Worm (Caenorhabditis elegans) whole organism, L4 larva: ENCODE data around the gene T16G1.2.
"Not testable (repeated sequence)": the region's sequence is repeated elsewhere in the genome, so short reads cannot be mapped to it uniquely, and the experiment has no call there.

Source experiments
- D1046.2 ChIP-seq: fragments of 200-800 bp; sonication (Bioruptor generic); IDR thresholded peaks from 2 replicates; pipeline ENCODE4 v1.3.6; 2022; ENCODE audit warnings: missing genetic modification characterization, missing compliant biosample characterization
- F37D6.2 ChIP-seq: sonication (generic microtip); optimal IDR thresholded peaks from 2 replicates; lab custom pipeline; 2016; ENCODE audit warnings: mild to moderate bottlenecking, missing genetic modification characterization, missing compliant biosample characterization
- T20F7.1 ChIP-seq: fragments of 200-800 bp; sonication (Bioruptor generic); optimal IDR thresholded peaks from 2 replicates; lab custom pipeline; 2018; ENCODE audit warnings: mild to moderate bottlenecking, missing genetic modification characterization, missing compliant biosample characterization
- T26A8.4 ChIP-seq: fragments of 200-800 bp; sonication (Bioruptor generic); IDR thresholded peaks from 2 replicates; pipeline ENCODE4 v1.3.6; 2022; ENCODE audit warnings: missing genetic modification characterization, missing compliant biosample characterization
- Y48G9A.11 ChIP-seq: fragments of 200-800 bp; sonication (Bioruptor generic); IDR thresholded peaks from 2 replicates; pipeline ENCODE4 v1.3.6; 2022; ENCODE audit warnings: missing genetic modification reagents, missing genetic modification characterization, missing compliant biosample characterization
- Y75B8A.6 ChIP-seq: fragments of 200-800 bp; sonication (Bioruptor generic); IDR thresholded peaks from 2 replicates; pipeline ENCODE4 v1.3.6; 2022; ENCODE audit warnings: missing genetic modification reagents, missing genetic modification characterization, missing compliant biosample characterization
- aha-1 ChIP-seq: fragments of 150-350 bp; peaks from one replicate; lab custom pipeline; 2014; ENCODE audit warnings: missing biosample characterization, missing genetic modification characterization
- arid-1 ChIP-seq: fragments of 200-800 bp; sonication (Bioruptor generic); conservative IDR thresholded peaks from 2 replicates; pipeline ENCODE4 v1.3.6; 2022; ENCODE audit warnings: missing genetic modification reagents, missing genetic modification characterization, missing compliant biosample characterization
- ceh-20 ChIP-seq: fragments of 200-800 bp; sonication (Bioruptor generic); IDR thresholded peaks from 2 replicates; pipeline ENCODE4 v1.3.6; 2022; ENCODE audit warnings: missing genetic modification reagents, missing genetic modification characterization, missing compliant biosample characterization
- ceh-62 ChIP-seq: sonication (generic microtip); optimal IDR thresholded peaks from 2 replicates; lab custom pipeline; 2017; ENCODE audit warnings: missing biosample characterization, missing genetic modification characterization
- ctbp-1 ChIP-seq: fragments of 200-800 bp; sonication (Bioruptor generic); IDR thresholded peaks from 2 replicates; pipeline ENCODE4 v1.3.6; 2022; ENCODE audit warnings: missing genetic modification reagents, missing genetic modification characterization, missing compliant biosample characterization
- daf-16 ChIP-seq, 3 experiments: sonication (generic microtip); optimal IDR thresholded peaks; 2 replicates each; lab custom pipeline; 2016 to 2017; ENCODE audit warnings: missing genetic modification characterization in 3 of 3, missing genetic modification reagents in 3 of 3, mild to moderate bottlenecking in 2 of 3, missing compliant biosample characterization in 2 of 3, missing biosample characterization in 1 of 3, moderate library complexity in 1 of 3
- daf-8 ChIP-seq: fragments of 200-800 bp; sonication (Bioruptor generic); IDR thresholded peaks from 2 replicates; pipeline ENCODE4 v1.3.6; 2022; ENCODE audit warnings: missing genetic modification characterization, missing compliant biosample characterization
- dmd-6 ChIP-seq: fragments of 200-800 bp; sonication (Bioruptor generic); IDR thresholded peaks from 2 replicates; pipeline ENCODE4 v1.3.6; 2022; ENCODE audit warnings: missing genetic modification reagents, missing genetic modification characterization, missing compliant biosample characterization
- dmd-9 ChIP-seq: fragments of 200-800 bp; sonication (Bioruptor generic); IDR thresholded peaks from 2 replicates; pipeline ENCODE4 v1.3.6; 2022; ENCODE audit warnings: missing genetic modification reagents, missing genetic modification characterization, missing compliant biosample characterization
- dpl-1 ChIP-seq: fragments of 150-350 bp; optimal IDR thresholded peaks from 2 replicates; lab custom pipeline; 2014; ENCODE audit warnings: missing biosample characterization, missing genetic modification reagents, missing genetic modification characterization
- dve-1 ChIP-seq: sonication (generic microtip); optimal IDR thresholded peaks from 2 replicates; lab custom pipeline; 2017; ENCODE audit warnings: antibody characterized with exemption, mild to moderate bottlenecking, missing genetic modification characterization, missing compliant biosample characterization; ENCODE audit not compliant: insufficient read depth
- hif-1 ChIP-seq, 2 experiments: sonication (generic microtip); optimal IDR thresholded peaks; 2 replicates each; lab custom pipeline; 2016 to 2017; ENCODE audit warnings: missing compliant biosample characterization in 2 of 2, missing genetic modification characterization in 2 of 2, missing genetic modification reagents in 2 of 2, missing genotype in 2 of 2, mild to moderate bottlenecking in 1 of 2
- hlh-11 ChIP-seq: fragments of 200-800 bp; sonication (Bioruptor generic); optimal IDR thresholded peaks from 2 replicates; lab custom pipeline; 2018; ENCODE audit warnings: mild to moderate bottlenecking, missing genetic modification characterization, missing compliant biosample characterization
- hlh-30 ChIP-seq: sonication (generic microtip); optimal IDR thresholded peaks from 2 replicates; lab custom pipeline; 2017; ENCODE audit warnings: antibody characterized with exemption, mild to moderate bottlenecking, missing genetic modification characterization, missing compliant biosample characterization; ENCODE audit not compliant: insufficient read depth
- hmg-1.1 ChIP-seq: fragments of 200-800 bp; sonication (Bioruptor generic); IDR thresholded peaks from 2 replicates; pipeline ENCODE4 v1.3.6; 2022; ENCODE audit warnings: missing genetic modification reagents, missing genetic modification characterization, missing compliant biosample characterization
- jun-1 ChIP-seq: fragments of 150-350 bp; optimal IDR thresholded peaks from 2 replicates; lab custom pipeline; 2014; ENCODE audit warnings: missing biosample characterization, missing genetic modification reagents, missing genetic modification characterization
- lim-7 ChIP-seq: fragments of 200-800 bp; sonication (Bioruptor generic); IDR thresholded peaks from 2 replicates; pipeline ENCODE4 v1.3.6; 2022; ENCODE audit warnings: missing genetic modification characterization, missing compliant biosample characterization
- lin-1 ChIP-seq: fragments of 200-800 bp; sonication (Bioruptor generic); IDR thresholded peaks from 2 replicates; pipeline ENCODE4 v1.3.6; 2022; ENCODE audit warnings: missing genetic modification reagents, missing genetic modification characterization, missing compliant biosample characterization
- lin-15B ChIP-seq: fragments of 150-350 bp; sonication (generic microtip); optimal IDR thresholded peaks from 3 replicates; lab custom pipeline; 2014; ENCODE audit warnings: missing biosample characterization, missing genetic modification characterization
- lin-29 ChIP-seq: fragments of 200-800 bp; sonication (Bioruptor generic); IDR thresholded peaks from 2 replicates; pipeline ENCODE4 v1.3.6; 2022; ENCODE audit warnings: missing genetic modification reagents, missing genetic modification characterization, missing compliant biosample characterization
- lsy-2 ChIP-seq, 2 experiments: fragments of 150-350 bp in 1 of 2; sonication (generic microtip) in 1 of 2; optimal IDR thresholded peaks; 2 replicates each; lab custom pipeline; 2014 to 2017; ENCODE audit warnings: missing biosample characterization in 2 of 2, missing genetic modification characterization in 2 of 2
- madf-5 ChIP-seq, 2 experiments: fragments of 200-800 bp; sonication (Bioruptor generic); IDR thresholded peaks; 2 replicates each; pipeline ENCODE4 v1.3.6; 2022; ENCODE audit warnings: missing compliant biosample characterization in 2 of 2, missing genetic modification characterization in 2 of 2
- madf-9 ChIP-seq: fragments of 200-800 bp; sonication (Bioruptor generic); conservative IDR thresholded peaks from 2 replicates; pipeline ENCODE4 v1.3.6; 2022; ENCODE audit warnings: missing genetic modification reagents, missing genetic modification characterization, missing compliant biosample characterization
- mep-1 ChIP-seq: fragments of 150-350 bp; sonication (generic microtip); optimal IDR thresholded peaks from 3 replicates; lab custom pipeline; 2014; ENCODE audit warnings: missing biosample characterization, missing genetic modification characterization
- mes-2 ChIP-seq: sonication (generic microtip); optimal IDR thresholded peaks from 2 replicates; lab custom pipeline; 2016; ENCODE audit warnings: missing genotype, mild to moderate bottlenecking, missing genetic modification characterization, missing compliant biosample characterization; ENCODE audit not compliant: poor library complexity, severe bottlenecking
- mxl-2 ChIP-seq: fragments of 200-800 bp; sonication (Bioruptor generic); conservative IDR thresholded peaks from 2 replicates; pipeline ENCODE4 v1.3.6; 2022; ENCODE audit warnings: missing genetic modification reagents, missing genetic modification characterization, missing compliant biosample characterization
- mxl-3 ChIP-seq: fragments of 200-800 bp; sonication (Bioruptor generic); optimal IDR thresholded peaks from 2 replicates; lab custom pipeline; 2018; ENCODE audit warnings: mild to moderate bottlenecking, missing genetic modification characterization, missing compliant biosample characterization
- nhr-11 ChIP-seq: fragments of 150-350 bp; optimal IDR thresholded peaks from 2 replicates; lab custom pipeline; 2014; ENCODE audit warnings: missing biosample characterization, missing genetic modification characterization
- nhr-42 ChIP-seq: fragments of 200-800 bp; sonication (Bioruptor generic); IDR thresholded peaks from 2 replicates; pipeline ENCODE4 v1.3.6; 2022; ENCODE audit warnings: missing genetic modification characterization, missing compliant biosample characterization
- nhr-77 ChIP-seq: fragments of 150-350 bp; optimal IDR thresholded peaks from 2 replicates; lab custom pipeline; 2014; ENCODE audit warnings: missing biosample characterization, missing genetic modification characterization
- pha-4 ChIP-seq, 2 experiments: fragments of 150-350 bp in 1 of 2; fragments of 200-800 bp in 1 of 2; sonication (Bioruptor generic) in 1 of 2; IDR thresholded peaks in 1 of 2; optimal IDR thresholded peaks in 1 of 2; 2 replicates each; pipeline versions ENCODE4 v1.3.6 to Lab custom; 2014 to 2022; ENCODE audit warnings: missing genetic modification characterization in 2 of 2, missing genetic modification reagents in 2 of 2, missing biosample characterization in 1 of 2, missing compliant biosample characterization in 1 of 2
- rbr-2 ChIP-seq: sonication (generic microtip); optimal IDR thresholded peaks from 2 replicates; lab custom pipeline; 2016; ENCODE audit warnings: missing genotype, missing genetic modification characterization, missing compliant biosample characterization
- spr-1 ChIP-seq: sonication (generic microtip); optimal IDR thresholded peaks from 2 replicates; lab custom pipeline; 2016; ENCODE audit warnings: mild to moderate bottlenecking, missing genetic modification characterization, missing compliant biosample characterization
- spr-3 ChIP-seq: fragments of 200-800 bp; sonication (Bioruptor generic); optimal IDR thresholded peaks from 2 replicates; lab custom pipeline; 2018; ENCODE audit warnings: mild to moderate bottlenecking, missing genetic modification characterization, missing compliant biosample characterization
- tra-1 ChIP-seq: fragments of 200-800 bp; sonication (Bioruptor generic); IDR thresholded peaks from 2 replicates; pipeline ENCODE4 v1.3.6; 2022; ENCODE audit warnings: missing genetic modification reagents, missing genetic modification characterization, missing compliant biosample characterization
- unc-130 ChIP-seq: sonication (generic microtip); optimal IDR thresholded peaks from 2 replicates; lab custom pipeline; 2016; ENCODE audit warnings: missing genetic modification reagents, missing genetic modification characterization, missing compliant biosample characterization
- vab-7 ChIP-seq: fragments of 200-800 bp; sonication (Bioruptor generic); IDR thresholded peaks from 2 replicates; pipeline ENCODE4 v1.3.6; 2022; ENCODE audit warnings: missing genetic modification reagents, missing genetic modification characterization, missing compliant biosample characterization
- zfp-2 ChIP-seq: sonication (generic microtip); optimal IDR thresholded peaks from 2 replicates; lab custom pipeline; 2016; ENCODE audit warnings: mild to moderate bottlenecking, missing genetic modification characterization, missing compliant biosample characterization
- zfp-3 ChIP-seq: fragments of 200-800 bp; sonication (Bioruptor generic); conservative IDR thresholded peaks from 2 replicates; pipeline ENCODE4 v1.3.6; 2022; ENCODE audit warnings: missing genetic modification reagents, missing genetic modification characterization, missing compliant biosample characterization

T16G1.2 gene

ce11 chrV:12967110-12967509, 37.8 kb downstream of the T16G1.2 start, which contains the start of gene R186.3:
TSS of gene R186.3 (minus strand) at chrV:12967210.
- no peak for TF ChIP-seq ceh-62 (tag; lab: Kevin White, UChicago)
- no peak for TF ChIP-seq unc-130 (GFP tag; lab: Kevin White, UChicago)
- no peak for TF ChIP-seq lin-15B (tag; lab: Kevin White, UChicago)
- TF ChIP-seq jun-1, result no peak

DNA sequence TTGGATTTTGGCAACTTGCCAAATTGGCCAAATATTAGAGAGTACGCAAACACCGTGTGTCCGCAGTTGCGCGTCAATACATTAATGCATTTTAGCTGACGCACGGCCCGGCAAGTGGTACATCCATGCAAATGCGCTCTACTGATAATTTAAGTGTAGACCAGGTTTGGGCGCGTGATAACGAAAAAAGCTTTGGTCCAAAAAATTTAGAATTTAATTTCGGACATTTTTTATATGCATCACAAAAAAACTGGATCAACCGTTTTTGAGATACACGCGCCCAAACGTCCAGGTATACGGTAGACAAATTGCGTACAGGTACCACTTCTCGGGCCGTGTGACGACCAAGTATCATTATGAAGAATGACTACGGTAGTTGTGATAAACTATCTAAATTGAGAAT, 38.6 kb downstream of the T16G1.2 start, which contains the start of gene R186.8:
R186.8 (minus strand) TSS at position 58 of the 403 bp plus-strand sequence.
- TF ChIP-seq zfp-2 (tag; lab: Kevin White, UChicago) (peak; percentile 72), aha-1 (tag; lab: Kevin White, UChicago) (peak; percentile 96), nhr-11 (tag; lab: Kevin White, UChicago) (peak; percentile 37), lin-1 (GFP tag; lab: Robert Waterston, UW) (peak; percentile 12; the same call in 1 of the 2 replicates), dmd-9 (GFP tag; lab: Robert Waterston, UW) (peak; percentile 81), zfp-3 (GFP tag; lab: Robert Waterston, UW) (peak; percentile 87), nhr-77 (tag; lab: Kevin White, UChicago) (peak; percentile 54), vab-7 (GFP tag; lab: Robert Waterston, UW) (peak; percentile 71; the same call in 1 of the 2 replicates), F37D6.2 (tag; lab: Kevin White, UChicago) (peak; percentile 37), T20F7.1 (GFP tag; lab: Kevin White, UChicago) (peak; percentile 92), spr-3 (GFP tag; lab: Kevin White, UChicago) (peak; percentile 38), tra-1 (peak; percentile 85), mes-2 (tag; lab: Kevin White, UChicago) (peak; percentile 79), hmg-1.1 (peak; percentile 86), daf-16 (GFP tag; optimal IDR thresholded peaks at IDR 0.05; lab: Kevin White, UChicago) (peak in 1 of 2 experiments; percentile 21), daf-16 (tag; optimal IDR thresholded peaks at IDR 0.05; lab: Kevin White, UChicago) (peak; percentile 35), hif-1 (tag; optimal IDR thresholded peaks at IDR 0.05; lab: Kevin White, UChicago) (peak in 1 of 2 experiments; percentile 56), Y75B8A.6 (GFP tag; lab: Robert Waterston, UW) (peak; percentile 45; the same call in 1 of the 2 replicates), daf-8 (GFP tag; lab: Robert Waterston, UW) (0 out of 2 replicates have a peak, but pooled peaks have one; percentile 35), lsy-2 (tag; optimal IDR thresholded peaks at IDR 0.05; lab: Kevin White, UChicago) (peak in 1 of 2 experiments; percentile 93), D1046.2 (GFP tag; lab: Robert Waterston, UW) (0 out of 2 replicates have a peak, but pooled peaks have one; percentile 41), unc-130 (GFP tag; lab: Kevin White, UChicago) (peak; percentile 66), mxl-2 (peak; percentile 62), madf-9 (GFP tag; lab: Robert Waterston, UW) (peak; percentile 70; the same call in 1 of the 2 replicates), lin-15B (tag; lab: Kevin White, UChicago) (peak; percentile 18), T26A8.4 (GFP tag; lab: Robert Waterston, UW) (peak; percentile 87; the same call in 1 of the 2 replicates), arid-1 (peak; percentile 72), hlh-30 (tag; lab: Kevin White, UChicago) (peak; percentile 43), madf-5 (GFP tag; IDR thresholded peaks at IDR 0.05; lab: Robert Waterston, UW) (peak in 1 of 2 experiments; percentile 48; a peak in 1 of 4 replicates), mxl-3 (GFP tag; lab: Kevin White, UChicago) (peak; percentile 44), mep-1 (tag; lab: Kevin White, UChicago) (peak; percentile 74), rbr-2 (tag; lab: Kevin White, UChicago) (peak; percentile 86), dpl-1 (GFP tag; lab: Kevin White, UChicago) (peak; percentile 58), nhr-42 (GFP tag; lab: Robert Waterston, UW) (peak; percentile 88), hlh-11 (tag; lab: Kevin White, UChicago) (peak; percentile 79), Y48G9A.11 (peak; percentile 52; the same call in 1 of the 2 replicates), lin-29 (GFP tag; lab: Robert Waterston, UW) (peak; percentile 70), lim-7 (GFP tag; lab: Robert Waterston, UW) (0 out of 2 replicates have a peak, but pooled peaks have one; percentile 10), dmd-6 (GFP tag; lab: Robert Waterston, UW) (peak; percentile 94), ctbp-1 (GFP tag; lab: Robert Waterston, UW) (peak; percentile 69; the same call in 1 of the 2 replicates), spr-1 (peak; percentile 47), ceh-20 (GFP tag; lab: Robert Waterston, UW) (peak; percentile 82), pha-4 (GFP tag; IDR thresholded peaks at IDR 0.05; lab: Robert Waterston, UW) (peak; percentile 77), dve-1 (tag; lab: Kevin White, UChicago) (peak; percentile 53)
- TF ChIP-seq pha-4 (tag; optimal IDR thresholded peaks at IDR 0.05; lab: Kevin White, UChicago), result not testable (repeated sequence)
